Worm (Caenorhabditis elegans) whole organism, L3 larva: ENCODE data around the gene hil-2.

Experiments used
- nhr-67 ChIP-seq: fragments of 150-350 bp; optimal IDR thresholded peaks from 2 replicates; lab custom pipeline; 2014; ENCODE audit warnings: missing biosample characterization, missing genetic modification characterization
- nhr-77 ChIP-seq: fragments of 150-350 bp; optimal IDR thresholded peaks from 2 replicates; lab custom pipeline; 2014; ENCODE audit warnings: missing biosample characterization, missing genetic modification characterization
- unc-39 ChIP-seq: sonication (generic microtip); optimal IDR thresholded peaks from 4 replicates; lab custom pipeline; 2017; ENCODE audit warnings: missing biosample characterization, missing genetic modification characterization

DNA sequence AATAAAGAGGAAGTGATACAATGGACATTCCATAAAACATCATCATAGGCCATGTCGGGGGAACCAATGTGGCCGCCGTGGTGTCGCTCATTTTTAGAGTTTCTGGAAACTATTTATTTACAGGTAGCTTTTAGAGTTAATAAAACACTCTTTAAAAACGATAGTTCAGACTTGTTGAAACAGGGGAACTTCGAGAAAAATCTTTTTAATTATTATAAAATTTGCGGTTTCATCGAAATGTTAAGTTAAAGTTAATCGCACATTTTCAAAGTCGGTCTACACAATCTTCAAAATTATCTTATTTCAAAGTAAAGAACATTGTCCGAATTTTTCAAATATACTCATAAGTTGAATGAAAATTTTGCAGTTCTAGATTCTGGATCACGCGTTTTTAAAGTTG lies 9.8 kb upstream of the hil-2 start, which contains the start of gene ops-1:
- TF ChIP-seq nhr-67 = no peak
- TF ChIP-seq unc-39 (tag; lab: Kevin White, UChicago) = no peak
- TF ChIP-seq nhr-77 = no peak
